In the genomic region with DNA sequence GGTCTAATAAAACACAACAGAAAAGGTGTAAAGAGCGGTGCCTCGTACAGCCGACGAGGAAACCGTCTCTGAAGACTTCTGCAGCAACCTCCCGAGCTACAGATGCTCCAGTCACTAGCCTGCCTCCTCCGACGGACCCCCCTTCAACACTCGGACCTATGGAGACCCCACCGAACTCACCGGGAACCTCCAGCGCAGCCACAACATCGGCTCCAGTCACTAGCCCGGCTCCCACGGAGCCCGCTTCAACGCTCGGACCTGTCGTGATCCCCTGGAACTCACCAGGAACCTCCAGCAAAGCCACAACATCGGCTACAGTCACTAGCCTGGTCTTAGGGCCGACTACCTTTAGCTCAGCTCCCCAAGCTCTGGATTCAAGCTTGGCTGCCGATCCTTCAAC, we compare ENCODE assay signal across 2 worm cellular contexts.
A peak's percentile ranks its signal among the peaks of the same experiment; 100 is the strongest.
TF ChIP-seq lines count a peak whose summit lies in the region.

No protein-coding gene starts in this region.

TF ChIP-seq in whole organism, L4 larva, 104 proteins besides CTCF, POLR2A, EP300 and RAD21:
- TF ChIP-seq daf-19 (GFP tag; conservative IDR thresholded peaks at IDR 0.05; lab: Robert Waterston, UW) (no peak), nhr-42 (GFP tag; IDR thresholded peaks at IDR 0.05; lab: Robert Waterston, UW) (0 out of 2 replicates have a peak, but pooled peaks have one; percentile 4), set-16 (GFP tag; IDR thresholded peaks at IDR 0.05; lab: Robert Waterston, UW) (peak; percentile 94), hlh-11 (tag; optimal IDR thresholded peaks at IDR 0.05; lab: Kevin White, UChicago) (no peak), fos-1 (tag; optimal IDR thresholded peaks at IDR 0.05; lab: Kevin White, UChicago) (no peak)

TF ChIP-seq in whole organism, young adult, 124 proteins besides CTCF, POLR2A, EP300 and RAD21:
- TF ChIP-seq Y56A3A.18 (GFP tag; IDR thresholded peaks at IDR 0.05; lab: Robert Waterston, UW) (no peak), F33H1.4 (GFP tag; IDR thresholded peaks at IDR 0.05; lab: Robert Waterston, UW) (no peak), egrh-3 (GFP tag; IDR thresholded peaks at IDR 0.05; lab: Robert Waterston, UW) (peak; percentile 81), Y79H2A.3 (GFP tag; conservative IDR thresholded peaks at IDR 0.05; lab: Robert Waterston, UW) (no peak), mel-28 (tag; optimal IDR thresholded peaks at IDR 0.05; lab: Kevin White, UChicago; ENCODE audit: borderline replicate concordance) (no peak)
TF ChIP-seq in whole organism, young adult: peak in this region for 1.
